Fruit fly (Drosophila melanogaster): ENCODE results near the gene Sfp24Bd.
A peak's percentile ranks its signal among the peaks of the same experiment; 100 is the strongest.

The Sfp24Bd gene

DNA sequence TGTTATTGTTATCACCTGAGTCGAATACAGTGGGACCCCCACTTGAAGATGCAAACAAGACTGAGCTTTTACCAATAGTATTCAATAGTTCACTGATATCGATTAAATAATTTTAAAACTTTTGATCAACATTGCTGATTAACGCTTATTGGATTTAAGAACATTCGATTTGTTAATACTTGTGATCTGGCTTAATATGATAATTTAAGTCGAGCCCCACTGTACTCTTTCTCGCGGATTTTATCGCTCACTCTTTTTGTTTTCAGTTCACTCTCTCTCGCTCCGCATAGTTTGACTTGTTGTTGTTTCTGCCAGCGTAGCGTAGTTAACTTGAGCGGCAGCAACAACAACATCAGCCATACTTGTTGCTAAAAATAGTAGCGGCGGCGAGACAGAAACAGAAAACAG lies 13.2 kb downstream of the Sfp24Bd start (continued):
- TF ChIP-seq CG12659 (GFP tag; optimal IDR thresholded peaks at IDR 0.05) = peak; percentile 99
- peak; percentile 97 for TF ChIP-seq CG33557 (GFP tag; optimal IDR thresholded peaks at IDR 0.05)

DNA sequence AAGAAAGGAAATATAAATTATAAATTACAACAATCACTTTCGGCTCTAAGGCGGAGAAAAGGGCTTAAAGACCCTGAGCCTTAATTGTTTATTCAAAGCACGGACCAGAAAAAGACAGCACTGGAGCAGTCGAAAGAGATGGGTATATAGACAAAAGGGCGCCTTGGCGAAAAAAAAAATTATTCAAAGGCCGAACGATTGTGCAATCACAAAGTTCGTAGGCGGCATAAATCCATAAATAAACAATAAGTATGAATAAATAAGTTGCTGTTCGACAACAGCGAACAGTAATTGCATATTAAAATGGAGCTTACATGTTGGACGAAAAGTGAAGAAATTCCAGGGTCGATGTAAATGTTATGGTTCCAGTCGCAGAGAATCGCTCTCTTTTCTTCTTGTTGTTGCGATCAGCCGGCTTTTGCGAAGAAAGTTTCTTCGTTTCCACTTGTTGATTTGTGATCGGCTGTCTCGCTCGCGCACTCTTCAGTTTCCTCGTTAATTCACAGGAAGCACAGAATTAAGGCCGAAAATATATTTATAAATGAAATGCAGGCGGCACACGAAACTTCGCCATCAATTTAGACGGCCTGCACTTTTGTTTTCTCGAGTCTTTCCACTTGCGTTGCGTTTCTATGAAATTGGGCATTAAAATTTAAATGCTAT lies 13.8 kb downstream of the Sfp24Bd start:
- TF ChIP-seq CG17186 (GFP tag; optimal IDR thresholded peaks at IDR 0.05) = no peak
- peak; percentile 97 for TF ChIP-seq kah (GFP tag; optimal IDR thresholded peaks at IDR 0.05)
- 0 out of 4 replicates have a peak, but pooled peaks have one; percentile 25 for TF ChIP-seq chinmo (GFP tag; IDR thresholded peaks at IDR 0.05; ENCODE audit: partially characterized antibody)
- peak; percentile 35; the same call in 1 of the 3 replicates for TF ChIP-seq sr (GFP tag; IDR thresholded peaks at IDR 0.05)
- no peak for TF ChIP-seq luna (GFP tag; optimal IDR thresholded peaks at IDR 0.05)
- TF ChIP-seq vvl (GFP tag; IDR thresholded peaks at IDR 0.05) = peak; percentile 75; the same call in 1 of the 2 replicates
- TF ChIP-seq Pdp1 (GFP tag; optimal IDR thresholded peaks at IDR 0.05) = peak in 1 of 2 experiments; percentile 77
- no peak for TF ChIP-seq kni (GFP tag; optimal IDR thresholded peaks at IDR 0.05)
- TF ChIP-seq psq (GFP tag; optimal IDR thresholded peaks at IDR 0.05) = no peak
- no peak for TF ChIP-seq ranshi (GFP tag; IDR thresholded peaks at IDR 0.05)
- TF ChIP-seq CG33557 (GFP tag; optimal IDR thresholded peaks at IDR 0.05) = no peak

DNA sequence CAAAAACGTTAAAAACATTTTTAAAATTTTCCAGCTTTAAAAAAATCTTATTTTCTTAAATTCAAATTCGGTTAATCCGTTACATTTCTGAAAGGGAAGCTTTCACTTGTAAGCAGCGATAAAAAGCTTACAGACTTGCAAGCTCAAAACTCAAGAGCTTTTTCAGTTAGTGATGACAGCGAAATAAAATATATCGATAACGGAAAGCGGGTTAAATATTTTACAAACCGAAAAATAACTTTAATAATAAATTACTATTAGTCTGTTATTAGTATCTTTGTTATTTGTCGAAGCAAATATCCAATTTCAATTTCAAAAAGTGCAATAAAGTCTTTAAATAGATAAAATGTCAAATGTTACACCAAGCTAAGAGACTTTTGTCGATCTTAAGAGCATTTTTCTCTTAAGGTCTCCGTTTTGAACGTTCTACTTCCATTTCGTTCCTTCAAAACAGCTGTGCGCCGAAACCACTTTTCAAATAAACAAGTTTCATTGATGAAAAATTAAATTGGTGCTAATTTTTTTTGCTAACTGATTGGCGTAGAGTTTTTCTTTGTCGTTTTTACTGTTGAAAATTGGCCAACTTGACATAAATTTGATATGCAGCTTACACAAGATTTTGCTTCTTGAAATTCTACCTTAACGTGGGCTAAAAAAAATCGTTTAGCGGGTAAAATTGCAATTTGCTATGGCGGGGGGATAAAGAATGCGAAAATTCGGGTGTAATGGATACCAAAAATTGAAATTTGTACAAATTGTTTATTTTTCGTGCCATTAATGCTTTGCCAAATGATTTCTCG lies 20.6 kb downstream of the Sfp24Bd start:
- TF ChIP-seq CG2116 (GFP tag; optimal IDR thresholded peaks at IDR 0.05) = no peak
- no peak for TF ChIP-seq tx (GFP tag; optimal IDR thresholded peaks at IDR 0.05)
- no peak for TF ChIP-seq CG13296 (GFP tag; optimal IDR thresholded peaks at IDR 0.05)
- no peak for TF ChIP-seq caup (GFP tag; optimal IDR thresholded peaks at IDR 0.05; ENCODE audit: severe bottlenecking)
- TF ChIP-seq Hmx (GFP tag; optimal IDR thresholded peaks at IDR 0.05) = no peak
- TF ChIP-seq BEAF-32 (GFP tag; optimal IDR thresholded peaks at IDR 0.05) = peak; percentile 67
- TF ChIP-seq CG15696 (tag; optimal IDR thresholded peaks at IDR 0.05) = no peak
- no peak for TF ChIP-seq CG4820 (GFP tag; optimal IDR thresholded peaks at IDR 0.05)
- no peak for TF ChIP-seq Poxn (GFP tag; IDR thresholded peaks at IDR 0.05)
- no peak; the same call in 2 of the 3 replicates for TF ChIP-seq zen2 (GFP tag; IDR thresholded peaks at IDR 0.05; ENCODE audit: partially characterized antibody)
- no peak for TF ChIP-seq CG3726 (GFP tag; IDR thresholded peaks at IDR 0.05)
- no peak for TF ChIP-seq rib (GFP tag; IDR thresholded peaks at IDR 0.05)
- TF ChIP-seq Lhr (GFP tag; optimal IDR thresholded peaks at IDR 0.05) = no peak
- peak; percentile 87 for TF ChIP-seq Dll (GFP tag; IDR thresholded peaks at IDR 0.05; ENCODE audit: partially characterized antibody)
- peak; percentile 23; the same call in 1 of the 3 replicates for TF ChIP-seq knrl (GFP tag; IDR thresholded peaks at IDR 0.05; ENCODE audit: partially characterized antibody)
- no peak for TF ChIP-seq YL-1 (GFP tag; optimal IDR thresholded peaks at IDR 0.05)
- no peak for TF ChIP-seq slp2 (GFP tag; optimal IDR thresholded peaks at IDR 0.05)
- 0 out of 2 replicates have a peak, but pooled peaks have one; percentile 12 for TF ChIP-seq CG14014 (GFP tag; IDR thresholded peaks at IDR 0.05)
- no peak for TF ChIP-seq gfzf (GFP tag; optimal IDR thresholded peaks at IDR 0.05)
- no peak for TF ChIP-seq hb (GFP tag; IDR thresholded peaks at IDR 0.05; ENCODE audit: partially characterized antibody)
- no peak for TF ChIP-seq Ada2b (GFP tag; IDR thresholded peaks at IDR 0.05)
- TF ChIP-seq grau (tag; optimal IDR thresholded peaks at IDR 0.05) = peak; percentile 18
- no peak for TF ChIP-seq CG7271 (tag; optimal IDR thresholded peaks at IDR 0.05)
- TF ChIP-seq sens (GFP tag) = peak; percentile 57
- TF ChIP-seq gce (GFP tag; IDR thresholded peaks at IDR 0.05) = no peak
- peak; percentile 12 for TF ChIP-seq CTCF (GFP tag; optimal IDR thresholded peaks at IDR 0.05)
- no peak for TF ChIP-seq CG11723 (GFP tag; optimal IDR thresholded peaks at IDR 0.05)
- TF ChIP-seq tll (GFP tag; optimal IDR thresholded peaks at IDR 0.05) = no peak
- TF ChIP-seq sna (GFP tag; IDR thresholded peaks at IDR 0.05; ENCODE audit: partially characterized antibody) = peak; percentile 70
- TF ChIP-seq CG32767 (GFP tag; IDR thresholded peaks at IDR 0.05) = no peak
- no peak for TF ChIP-seq pita (GFP tag; optimal IDR thresholded peaks at IDR 0.05)
- TF ChIP-seq Aef1 (GFP tag; IDR thresholded peaks at IDR 0.05) = no peak
- no peak for TF ChIP-seq grn (GFP tag; optimal IDR thresholded peaks at IDR 0.05)
